Fruit fly (Drosophila melanogaster) whole organism, wandering third instar larva: Measurements from ENCODE around the gene flw.

Experiments
- Abd-B ChIP-seq: fragments of >200 bp; optimal IDR thresholded peaks from 2 replicates; lab custom pipeline; 2017; ENCODE audit warnings: missing biosample characterization, missing genetic modification characterization
- CG32264 ChIP-seq: fragments of 200-800 bp; sonication (Bioruptor generic); optimal IDR thresholded peaks from 2 replicates; lab custom pipeline; 2016; ENCODE audit warnings: missing biosample characterization, missing genetic modification characterization
- CG9705 ChIP-seq: fragments of 200-800 bp; sonication (Bioruptor generic); optimal IDR thresholded peaks from 2 replicates; lab custom pipeline; 2018; ENCODE audit warnings: missing biosample characterization, mild to moderate bottlenecking, missing genetic modification characterization
- Dfd ChIP-seq: fragments of >200 bp; optimal IDR thresholded peaks from 2 replicates; lab custom pipeline; 2017; ENCODE audit warnings: missing biosample characterization, missing genetic modification characterization
- Dif ChIP-seq: fragments of 200-275, 200-300 bp; sonication (Bioruptor generic); optimal IDR thresholded peaks from 2 replicates; lab custom pipeline; 2018; ENCODE audit warnings: missing biosample characterization, missing genetic modification characterization; ENCODE audit not compliant: partially characterized antibody
- HLH106 ChIP-seq: fragments of 200-800 bp; optimal IDR thresholded peaks from 3 replicates; lab custom pipeline; 2019; ENCODE audit warnings: missing biosample characterization, mild to moderate bottlenecking, missing genetic modification characterization, moderate library complexity
- Hr78 ChIP-seq: fragments of >200 bp; optimal IDR thresholded peaks from 2 replicates; lab custom pipeline; 2017; ENCODE audit warnings: missing biosample characterization, missing genetic modification characterization
- Jra ChIP-seq: sonication (Bioruptor generic); optimal IDR thresholded peaks from 2 replicates; lab custom pipeline; 2016; ENCODE audit warnings: missing biosample characterization, missing genetic modification characterization
- Myc ChIP-seq: fragments of >200 bp; optimal IDR thresholded peaks from 2 replicates; lab custom pipeline; 2017
- OdsH ChIP-seq: fragments of 200-800 bp; sonication (Bioruptor generic); optimal IDR thresholded peaks from 2 replicates; lab custom pipeline; 2016; ENCODE audit warnings: missing biosample characterization, mild to moderate bottlenecking, missing genetic modification characterization
- Rel ChIP-seq, 2 experiments: fragments of 200-800 bp; sonication (Bioruptor generic) in 1 of 2; optimal IDR thresholded peaks; 2 replicates in 1 of 2; 3 replicates in 1 of 2; lab custom pipeline; 2016 to 2019; ENCODE audit warnings: mild to moderate bottlenecking in 2 of 2, missing biosample characterization in 2 of 2, missing genetic modification characterization in 2 of 2, moderate library complexity in 1 of 2
- Sp1 ChIP-seq: fragments of 200-800 bp; sonication (Bioruptor generic); optimal IDR thresholded peaks from 3 replicates; lab custom pipeline; 2019; ENCODE audit warnings: missing biosample characterization, mild to moderate bottlenecking, missing genetic modification characterization, moderate library complexity
- Vsx2 ChIP-seq: fragments of 200-300, 225-300 bp; sonication (Bioruptor generic); optimal IDR thresholded peaks from 2 replicates; lab custom pipeline; 2018; ENCODE audit warnings: missing biosample characterization, missing genetic modification characterization; ENCODE audit not compliant: partially characterized antibody
- br ChIP-seq: fragments of 200-800 bp; sonication (Bioruptor generic); optimal IDR thresholded peaks from 2 replicates; lab custom pipeline; 2016; ENCODE audit warnings: missing biosample characterization, missing genetic modification characterization
- brk ChIP-seq: fragments of 200-800 bp; sonication (Bioruptor generic); optimal IDR thresholded peaks from 2 replicates; lab custom pipeline; 2016; ENCODE audit warnings: missing biosample characterization, mild to moderate bottlenecking, missing genetic modification characterization
- dl ChIP-seq, 2 experiments: fragments of 175-275, 200-275 bp in 1 of 2; fragments of 200-275 bp in 1 of 2; sonication (Bioruptor generic); optimal IDR thresholded peaks; lab custom pipeline; 2018; ENCODE audit warnings: mild to moderate bottlenecking in 2 of 2, missing biosample characterization in 2 of 2, missing genetic modification characterization in 2 of 2, moderate library complexity in 2 of 2; ENCODE audit not compliant: partially characterized antibody in 2 of 2, insufficient read depth in 1 of 2
- dmrt93B ChIP-seq: fragments of 200-800 bp; sonication (Bioruptor generic); optimal IDR thresholded peaks from 2 replicates; lab custom pipeline; 2018; ENCODE audit warnings: missing biosample characterization, mild to moderate bottlenecking, missing genetic modification characterization
- dsf ChIP-seq: sonication (Bioruptor generic); optimal IDR thresholded peaks from 2 replicates; lab custom pipeline; 2016; ENCODE audit warnings: missing biosample characterization, missing genetic modification characterization, borderline replicate concordance
- ey ChIP-seq: fragments of 200-800 bp; sonication (Bioruptor generic); optimal IDR thresholded peaks from 2 replicates; lab custom pipeline; 2016; ENCODE audit warnings: missing biosample characterization, missing genetic modification characterization
- foxo ChIP-seq, 2 experiments: fragments of 200-800 bp; sonication (Bioruptor generic); optimal IDR thresholded peaks; 2 replicates in 1 of 2; 3 replicates in 1 of 2; lab custom pipeline; 2016 to 2017; ENCODE audit warnings: missing biosample characterization in 2 of 2, missing genetic modification characterization in 2 of 2
- fru ChIP-seq: fragments of 200-800 bp; sonication (Bioruptor generic); optimal IDR thresholded peaks from 3 replicates; lab custom pipeline; 2016; ENCODE audit warnings: missing biosample characterization, mild to moderate bottlenecking, missing genetic modification characterization
- h ChIP-seq: fragments of 200-800 bp; sonication (Bioruptor generic); optimal IDR thresholded peaks from 3 replicates; lab custom pipeline; 2016; ENCODE audit warnings: missing biosample characterization, mild to moderate bottlenecking, missing genetic modification characterization
- lola ChIP-seq: fragments of >200 bp; optimal IDR thresholded peaks from 2 replicates; lab custom pipeline; 2017; ENCODE audit warnings: missing biosample characterization, missing genetic modification characterization
- psq ChIP-seq: fragments of 200-800 bp; sonication (Bioruptor generic); optimal IDR thresholded peaks from 3 replicates; lab custom pipeline; 2017; ENCODE audit warnings: missing biosample characterization, mild to moderate bottlenecking, missing genetic modification characterization, moderate library complexity
- rgr ChIP-seq: fragments of 200-800 bp; sonication (Bioruptor generic); optimal IDR thresholded peaks from 3 replicates; lab custom pipeline; 2016; ENCODE audit warnings: missing biosample characterization, mild to moderate bottlenecking, missing genetic modification characterization
- sage ChIP-seq: fragments of 200-800 bp; sonication (Bioruptor generic); optimal IDR thresholded peaks from 2 replicates; lab custom pipeline; 2016; ENCODE audit warnings: missing biosample characterization, mild to moderate bottlenecking, missing genetic modification characterization
- sv ChIP-seq: fragments of 200-800 bp; sonication (Bioruptor generic); optimal IDR thresholded peaks from 3 replicates; lab custom pipeline; 2016; ENCODE audit warnings: missing biosample characterization, missing genetic modification characterization
- tai ChIP-seq: sonication (Bioruptor generic); optimal IDR thresholded peaks from 2 replicates; lab custom pipeline; 2016; ENCODE audit warnings: missing biosample characterization, missing genetic modification characterization
- woc ChIP-seq: sonication (Bioruptor generic); optimal IDR thresholded peaks from 2 replicates; lab custom pipeline; 2016; ENCODE audit warnings: missing biosample characterization, mild to moderate bottlenecking, missing genetic modification characterization

flw gene

DNA sequence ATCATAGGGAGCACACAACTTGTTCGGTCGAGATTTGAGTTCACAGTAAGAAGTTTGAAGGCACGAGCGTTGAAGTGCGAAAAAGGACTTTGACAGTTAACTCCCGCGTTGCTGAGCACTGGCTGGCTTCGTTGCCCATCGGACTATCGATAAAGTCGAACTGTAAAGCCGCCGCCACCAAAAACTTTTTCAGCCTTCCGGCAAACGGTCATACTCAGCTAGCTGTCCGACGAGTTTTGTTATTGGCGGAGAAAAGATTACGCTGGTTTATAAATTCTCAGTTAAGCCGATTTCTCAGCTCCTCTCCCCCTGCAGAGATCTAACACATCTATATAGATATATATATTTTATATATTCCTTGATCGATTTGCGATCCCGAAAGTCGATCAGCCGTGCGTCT is at the start of gene flw, which contains the start of gene Psf3:
TSS of gene flw (plus strand) at position 204 of the 400 bp plus-strand sequence.
TSS of gene Psf3 (minus strand) at position 105 of the 400 bp plus-strand sequence.
- TF ChIP-seq dl (GFP tag; optimal IDR thresholded peaks at IDR 0.05; lab: Kevin White, UChicago; ENCODE audit: insufficient read depth in 1 of 2, partially characterized antibody in 2 of 2) (no peak), rgr (peak; percentile 33), sage (GFP tag; lab: Kevin White, UChicago) (peak; percentile 18), Myc (lab: Kevin White, UChicago) (no peak), CG9705 (GFP tag; lab: Kevin White, UChicago) (peak; percentile 6)

DNA sequence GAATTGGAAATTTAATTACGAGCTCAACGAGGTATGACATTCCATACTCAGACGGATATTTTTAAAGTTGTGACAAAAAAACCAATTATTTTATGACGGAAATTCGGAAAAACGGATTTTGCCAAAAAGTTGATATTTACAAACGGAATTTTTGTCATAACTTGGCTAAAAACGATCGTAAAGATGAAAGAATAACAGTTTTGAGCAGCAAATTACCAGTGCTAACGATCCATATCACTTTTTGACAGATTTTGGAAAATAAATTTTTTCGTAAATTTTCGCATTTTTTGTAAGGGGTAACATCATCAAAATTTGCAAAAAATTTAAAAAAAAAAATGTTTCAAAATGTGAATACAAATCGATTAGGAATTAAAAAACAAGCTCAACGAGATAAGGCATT is 45.3 kb upstream of the flw start:
- no peak for TF ChIP-seq lola
- TF ChIP-seq Dfd (GFP tag; lab: Kevin White, UChicago), result peak; percentile 91

DNA sequence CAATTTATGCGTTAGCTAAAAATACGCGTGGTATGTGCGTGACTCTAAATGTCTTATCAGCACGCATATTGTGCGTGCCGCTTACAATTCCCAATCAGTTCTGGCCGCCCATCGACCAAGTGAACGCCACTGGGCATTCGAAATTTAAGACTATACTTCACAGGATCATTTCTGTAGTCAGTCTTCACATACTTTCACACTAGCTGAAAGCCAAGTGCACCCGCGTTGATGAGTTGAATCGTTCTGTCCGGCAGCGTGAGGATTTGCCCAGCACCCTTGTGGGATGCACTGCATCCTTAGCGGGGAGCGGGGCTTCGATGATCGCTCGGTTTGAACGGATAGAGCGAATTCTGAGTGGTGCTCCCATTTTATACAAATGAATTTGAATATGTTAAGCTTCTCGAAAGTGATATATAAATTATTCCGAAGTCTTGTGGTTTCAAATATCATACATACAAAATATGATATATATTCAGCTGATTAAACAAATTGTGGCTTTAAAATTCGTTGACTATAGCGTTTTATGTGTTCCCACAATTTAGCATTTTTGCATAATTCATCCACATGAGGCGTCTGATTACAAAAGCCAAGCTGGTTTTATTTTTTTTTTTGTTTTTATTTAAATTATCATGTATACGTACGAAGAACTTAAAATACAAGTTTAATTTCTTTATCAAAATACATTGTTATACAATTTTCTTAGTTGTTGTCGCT is 37.6 kb upstream of the flw start:
- TF ChIP-seq rgr, result no peak
- TF ChIP-seq dmrt93B (GFP tag; lab: Kevin White, UChicago), result no peak
- TF ChIP-seq h, result no peak
- TF ChIP-seq, all 38 proteins: peak for 0

DNA sequence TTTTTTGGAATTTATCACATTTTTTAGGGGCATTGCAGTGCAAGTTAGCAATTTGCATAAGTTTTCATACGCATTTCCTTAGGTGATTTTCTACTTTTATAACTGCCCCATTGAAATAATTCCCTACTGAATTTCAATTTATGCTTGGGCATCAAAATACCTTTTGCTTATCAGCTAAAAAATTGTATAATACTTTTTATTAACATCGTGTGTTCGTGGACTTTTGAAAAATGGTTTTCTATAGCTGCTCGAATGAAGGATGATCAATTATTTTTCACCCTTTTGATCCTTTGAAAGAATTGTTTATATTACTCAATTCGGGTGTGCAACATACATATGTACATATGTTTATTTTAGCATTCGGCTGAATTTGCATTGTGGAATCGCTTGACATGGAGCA is 23.6 kb upstream of the flw start:
- TF ChIP-seq Rel (GFP tag; optimal IDR thresholded peaks at IDR 0.05; lab: Kevin White, UChicago) (no peak), Rel (tag; optimal IDR thresholded peaks at IDR 0.05; lab: Kevin White, UChicago) (no peak), ey (GFP tag; lab: Kevin White, UChicago) (no peak), dsf (GFP tag; lab: Kevin White, UChicago) (no peak), sv (no peak), Jra (GFP tag; lab: Kevin White, UChicago) (no peak), Dfd (GFP tag; lab: Kevin White, UChicago) (no peak), br (GFP tag; lab: Kevin White, UChicago) (no peak), Abd-B (GFP tag; lab: Kevin White, UChicago) (no peak), Vsx2 (GFP tag; lab: Kevin White, UChicago) (no peak), Hr78 (GFP tag; lab: Kevin White, UChicago) (no peak), CG32264 (GFP tag; lab: Kevin White, UChicago) (no peak), CG9705 (GFP tag; lab: Kevin White, UChicago) (no peak)

DNA sequence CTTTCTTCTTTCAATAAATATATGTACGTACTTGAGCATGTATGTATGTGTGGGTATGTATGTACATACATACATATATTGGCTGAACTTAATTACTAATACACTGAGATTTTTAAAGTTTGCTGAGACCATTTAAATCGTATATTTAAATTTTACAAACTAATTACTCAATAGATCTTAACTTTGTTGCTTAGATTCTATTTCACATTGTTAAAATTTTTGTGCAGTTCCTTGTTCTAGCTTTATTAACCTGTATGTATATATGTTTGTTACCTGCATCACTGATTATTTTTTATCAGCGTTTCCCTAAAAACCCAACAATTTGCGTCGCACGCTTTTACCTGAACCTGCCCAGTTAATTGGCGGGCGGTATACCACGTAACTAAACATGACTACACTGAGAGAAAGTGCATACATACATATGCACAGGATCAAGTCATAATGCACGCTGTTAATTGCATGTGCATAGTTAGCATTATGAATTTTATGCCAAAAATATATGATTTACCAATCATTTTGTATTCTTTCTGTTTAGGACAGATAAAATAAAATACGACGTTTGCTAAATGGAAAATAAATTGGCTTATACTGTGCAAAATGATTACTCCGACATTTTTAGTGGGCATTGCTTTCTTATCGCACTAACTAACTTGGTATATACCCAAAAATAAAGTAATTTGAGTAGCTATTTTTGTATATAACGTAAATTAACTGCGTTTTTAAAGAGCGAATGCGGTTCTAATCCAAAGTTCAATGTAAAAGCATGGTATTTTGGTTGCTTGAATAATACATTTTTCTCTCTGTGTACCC is 23.0 kb upstream of the flw start:
- peak; percentile 37 for TF ChIP-seq sv
- peak; percentile 62 for TF ChIP-seq h
- peak; percentile 5 for TF ChIP-seq woc
- peak; percentile 26 for TF ChIP-seq dmrt93B (GFP tag; lab: Kevin White, UChicago)
- TF ChIP-seq br (GFP tag; lab: Kevin White, UChicago), result peak; percentile 49
- TF ChIP-seq ey (GFP tag; lab: Kevin White, UChicago), result peak; percentile 46
- TF ChIP-seq HLH106 (tag; lab: Kevin White, UChicago), result peak; percentile 29
- TF ChIP-seq psq (GFP tag; lab: Kevin White, UChicago), result peak; percentile 40
- peak; percentile 33 for TF ChIP-seq OdsH (GFP tag; lab: Kevin White, UChicago)
- peak; percentile 51 for TF ChIP-seq Sp1
- no peak for TF ChIP-seq Dif (GFP tag; lab: Kevin White, UChicago)
- TF ChIP-seq fru (GFP tag; lab: Kevin White, UChicago), result peak; percentile 74
- TF ChIP-seq sage (GFP tag; lab: Kevin White, UChicago), result no peak
- no peak for TF ChIP-seq brk (GFP tag; lab: Kevin White, UChicago)
- TF ChIP-seq rgr, result peak; percentile 54
- TF ChIP-seq foxo (GFP tag; optimal IDR thresholded peaks at IDR 0.05; lab: Kevin White, UChicago), result peak in 1 of 2 experiments; percentile 69
- no peak for TF ChIP-seq tai (GFP tag; lab: Kevin White, UChicago)
